Fruit fly (Drosophila melanogaster) whole organism, adult: Measurements from ENCODE around the gene mew.

Experiments used
- CG11617 ChIP-seq: fragments of 200-800 bp; sonication (Bioruptor generic); optimal IDR thresholded peaks from 2 replicates; lab custom pipeline; 2017; ENCODE audit warnings: mild to moderate bottlenecking, missing biosample characterization, missing genetic modification reagents, missing genetic modification characterization
- CG12768 ChIP-seq: fragments of 200-800 bp; sonication (Bioruptor generic); optimal IDR thresholded peaks from 2 replicates; lab custom pipeline; 2017; ENCODE audit warnings: missing biosample characterization, missing genetic modification characterization, mild to moderate bottlenecking, moderate library complexity, missing genetic modification reagents
- CG5204 ChIP-seq: fragments of 200-800 bp; sonication (Bioruptor generic); optimal IDR thresholded peaks from 2 replicates; lab custom pipeline; 2016; ENCODE audit warnings: missing biosample characterization, missing genetic modification characterization
- CG7045 ChIP-seq: fragments of 200-800 bp; sonication (Bioruptor generic); optimal IDR thresholded peaks from 2 replicates; lab custom pipeline; 2017; ENCODE audit warnings: missing biosample characterization, mild to moderate bottlenecking, missing genetic modification characterization
- CG7101 ChIP-seq: fragments of 200-800 bp; sonication (Bioruptor generic); optimal IDR thresholded peaks from 2 replicates; lab custom pipeline; 2018; ENCODE audit warnings: missing biosample characterization, mild to moderate bottlenecking, missing genetic modification characterization, moderate library complexity
- Clk ChIP-seq: fragments of 200-800 bp; sonication (Bioruptor generic); optimal IDR thresholded peaks from 2 replicates; lab custom pipeline; 2017; ENCODE audit warnings: missing biosample characterization, missing genetic modification characterization
- Crg-1 ChIP-seq: fragments of 200-800 bp; sonication (Bioruptor generic); optimal IDR thresholded peaks from 2 replicates; lab custom pipeline; 2016; ENCODE audit warnings: missing biosample characterization, missing genetic modification characterization
- Hr96 ChIP-seq: fragments of 200-800 bp; sonication (Bioruptor generic); optimal IDR thresholded peaks from 2 replicates; lab custom pipeline; 2016; ENCODE audit warnings: missing biosample characterization, missing genetic modification characterization
- Mnt ChIP-seq: fragments of 200-800 bp; sonication (Bioruptor generic); optimal IDR thresholded peaks from 2 replicates; lab custom pipeline; 2016; ENCODE audit warnings: missing biosample characterization, mild to moderate bottlenecking, missing genetic modification characterization
- bab1 ChIP-seq: fragments of 200-800 bp; sonication (Bioruptor generic); optimal IDR thresholded peaks from 3 replicates; lab custom pipeline; 2019; ENCODE audit warnings: missing biosample characterization, mild to moderate bottlenecking, missing genetic modification characterization, moderate library complexity
- cic ChIP-seq: fragments of 200-800 bp; sonication (Bioruptor generic); optimal IDR thresholded peaks from 2 replicates; lab custom pipeline; 2017; ENCODE audit warnings: missing biosample characterization, mild to moderate bottlenecking, missing genetic modification characterization, moderate library complexity
- kay ChIP-seq: fragments of 200-800 bp; sonication (Bioruptor generic); peaks from one replicate; lab custom pipeline; 2016; ENCODE audit warnings: missing biosample characterization, missing genetic modification characterization, borderline replicate concordance

- no peak for TF ChIP-seq CG12768 (GFP tag; lab: Kevin White, UChicago)
- TF ChIP-seq CG7101 (tag; lab: Kevin White, UChicago), result no peak
- TF ChIP-seq kay, result no peak
- TF ChIP-seq CG5204, result no peak
- TF ChIP-seq Hr96 (GFP tag; lab: Kevin White, UChicago), result no peak
- no peak for TF ChIP-seq Mnt
- no peak for TF ChIP-seq CG11617 (GFP tag; lab: Kevin White, UChicago)
- TF ChIP-seq cic (GFP tag; lab: Kevin White, UChicago), result no peak
- no peak for TF ChIP-seq bab1 (GFP tag; lab: Kevin White, UChicago)
- no peak for TF ChIP-seq Clk
- no peak for TF ChIP-seq Crg-1 (GFP tag; lab: Kevin White, UChicago)
- no peak for TF ChIP-seq CG7045
Measured at dm6 chrX:13229824-13230223, 28.5 kb downstream of the mew start.
